Worm (Caenorhabditis elegans) whole organism, mixed stage, embryonic: ENCODE results near the gene fbxb-106.

Experiments used
- M03D4.4 ChIP-seq: sonication (generic microtip); optimal IDR thresholded peaks from 2 replicates; lab custom pipeline; 2017; ENCODE audit warnings: mild to moderate bottlenecking, missing genetic modification characterization, missing compliant biosample characterization
- bed-3 ChIP-seq: fragments of 200-800 bp; sonication (Bioruptor generic); optimal IDR thresholded peaks from 3 replicates; lab custom pipeline; 2018; ENCODE audit warnings: mild to moderate bottlenecking, missing genetic modification characterization, moderate library complexity, missing compliant biosample characterization
- blmp-1 ChIP-seq: fragments of 150-350 bp; optimal IDR thresholded peaks from 2 replicates; lab custom pipeline; 2014; ENCODE audit warnings: missing biosample characterization, missing genetic modification characterization
- lin-32 ChIP-seq: fragments of 200-800 bp; sonication (Bioruptor generic); optimal IDR thresholded peaks from 2 replicates; lab custom pipeline; 2018; ENCODE audit warnings: mild to moderate bottlenecking, missing genetic modification characterization, missing compliant biosample characterization
- lsy-2 ChIP-seq: fragments of 150-350 bp; optimal IDR thresholded peaks from 2 replicates; lab custom pipeline; 2014; ENCODE audit warnings: missing biosample characterization, missing genetic modification characterization
- mab-5 ChIP-seq: fragments of 150-350 bp; optimal IDR thresholded peaks from 2 replicates; lab custom pipeline; 2014; ENCODE audit warnings: missing biosample characterization, missing genetic modification characterization
- mep-1 ChIP-seq: fragments of 150-350 bp; optimal IDR thresholded peaks from 2 replicates; lab custom pipeline; 2017; ENCODE audit warnings: missing biosample characterization, missing genetic modification reagents, missing genetic modification characterization, inconsistent platforms
- nhr-12 ChIP-seq: fragments of 150-350 bp; optimal IDR thresholded peaks from 2 replicates; lab custom pipeline; 2014; ENCODE audit warnings: missing biosample characterization, missing genetic modification characterization
- nhr-237 ChIP-seq: fragments of 150-350 bp; optimal IDR thresholded peaks from 2 replicates; lab custom pipeline; 2014; ENCODE audit warnings: missing biosample characterization, missing genetic modification characterization
- sem-2 ChIP-seq: fragments of 200-800 bp; sonication (Bioruptor generic); optimal IDR thresholded peaks from 2 replicates; lab custom pipeline; 2018; ENCODE audit warnings: mild to moderate bottlenecking, missing genetic modification characterization, missing compliant biosample characterization
- unc-39 ChIP-seq: fragments of 150-350 bp; optimal IDR thresholded peaks from 2 replicates; lab custom pipeline; 2014; ENCODE audit warnings: missing biosample characterization, missing genetic modification characterization
- ztf-11 ChIP-seq: fragments of 150-350 bp; optimal IDR thresholded peaks from 2 replicates; lab custom pipeline; 2014; ENCODE audit warnings: missing biosample characterization, missing genetic modification characterization

- TF ChIP-seq mep-1 (tag; lab: Kevin White, UChicago) (no peak), blmp-1 (tag; lab: Kevin White, UChicago) (no peak), sem-2 (GFP tag; lab: Kevin White, UChicago) (no peak), unc-39 (tag; lab: Kevin White, UChicago) (no peak), ztf-11 (tag; lab: Kevin White, UChicago) (no peak), lsy-2 (tag; lab: Kevin White, UChicago) (no peak), nhr-237 (tag; lab: Kevin White, UChicago) (no peak), nhr-12 (tag; lab: Kevin White, UChicago) (no peak), lin-32 (GFP tag; lab: Kevin White, UChicago) (no peak), bed-3 (GFP tag; lab: Kevin White, UChicago) (no peak), mab-5 (tag; lab: Kevin White, UChicago) (no peak), M03D4.4 (tag; lab: Kevin White, UChicago) (no peak)
Observed at ce11 chrII:2721992-2722391, 40.2 kb upstream of the fbxb-106 start.
